Fruit fly (Drosophila melanogaster) whole organism, wandering third instar larva: ENCODE measurements around the gene CG8997.
A peak's percentile ranks its signal among the peaks of the same experiment; 100 is the strongest.

Experiments used
- Abd-B ChIP-seq: fragments of >200 bp; optimal IDR thresholded peaks from 2 replicates; lab custom pipeline; 2017; ENCODE audit warnings: missing biosample characterization, missing genetic modification characterization
- CG32264 ChIP-seq: fragments of 200-800 bp; sonication (Bioruptor generic); optimal IDR thresholded peaks from 2 replicates; lab custom pipeline; 2016; ENCODE audit warnings: missing biosample characterization, missing genetic modification characterization
- CG9705 ChIP-seq: fragments of 200-800 bp; sonication (Bioruptor generic); optimal IDR thresholded peaks from 2 replicates; lab custom pipeline; 2018; ENCODE audit warnings: missing biosample characterization, mild to moderate bottlenecking, missing genetic modification characterization
- CrebA ChIP-seq: fragments of 200-800 bp; sonication (Bioruptor generic); optimal IDR thresholded peaks from 2 replicates; lab custom pipeline; 2016; ENCODE audit warnings: missing biosample characterization, mild to moderate bottlenecking, missing genetic modification characterization, borderline replicate concordance
- Dfd ChIP-seq: fragments of >200 bp; optimal IDR thresholded peaks from 2 replicates; lab custom pipeline; 2017; ENCODE audit warnings: missing biosample characterization, missing genetic modification characterization
- Dif ChIP-seq: fragments of 200-275, 200-300 bp; sonication (Bioruptor generic); optimal IDR thresholded peaks from 2 replicates; lab custom pipeline; 2018; ENCODE audit warnings: missing biosample characterization, missing genetic modification characterization; ENCODE audit not compliant: partially characterized antibody
- GATAd ChIP-seq: sonication (Bioruptor generic); optimal IDR thresholded peaks from 2 replicates; lab custom pipeline; 2016; ENCODE audit warnings: missing biosample characterization, missing genetic modification characterization
- HLH106 ChIP-seq: fragments of 200-800 bp; optimal IDR thresholded peaks from 3 replicates; lab custom pipeline; 2019; ENCODE audit warnings: missing biosample characterization, mild to moderate bottlenecking, missing genetic modification characterization, moderate library complexity
- Hnf4 ChIP-seq: fragments of 200-800 bp; sonication (Bioruptor generic); optimal IDR thresholded peaks from 2 replicates; lab custom pipeline; 2016; ENCODE audit warnings: missing biosample characterization, mild to moderate bottlenecking, missing genetic modification characterization
- Hr78 ChIP-seq: fragments of >200 bp; optimal IDR thresholded peaks from 2 replicates; lab custom pipeline; 2017; ENCODE audit warnings: missing biosample characterization, missing genetic modification characterization
- Hr83 ChIP-seq: fragments of 200-300 bp; sonication (Bioruptor generic); optimal IDR thresholded peaks from 2 replicates; lab custom pipeline; 2016; ENCODE audit warnings: missing biosample characterization, mild to moderate bottlenecking, missing genetic modification characterization, moderate library complexity; ENCODE audit not compliant: poor library complexity, severe bottlenecking
- Jra ChIP-seq: sonication (Bioruptor generic); optimal IDR thresholded peaks from 2 replicates; lab custom pipeline; 2016; ENCODE audit warnings: missing biosample characterization, missing genetic modification characterization
- Mio ChIP-seq: sonication (Bioruptor generic); optimal IDR thresholded peaks from 2 replicates; lab custom pipeline; 2016; ENCODE audit warnings: missing biosample characterization, missing genetic modification characterization
- Myc ChIP-seq: fragments of >200 bp; optimal IDR thresholded peaks from 2 replicates; lab custom pipeline; 2017
- N ChIP-seq: fragments of >200 bp; optimal IDR thresholded peaks from 2 replicates; lab custom pipeline; 2018; ENCODE audit warnings: missing biosample characterization, missing external identifiers, missing genetic modification characterization
- OdsH ChIP-seq: fragments of 200-800 bp; sonication (Bioruptor generic); optimal IDR thresholded peaks from 2 replicates; lab custom pipeline; 2016; ENCODE audit warnings: missing biosample characterization, mild to moderate bottlenecking, missing genetic modification characterization
- Rel ChIP-seq, 2 experiments: fragments of 200-800 bp; sonication (Bioruptor generic) in 1 of 2; optimal IDR thresholded peaks; 2 replicates in 1 of 2; 3 replicates in 1 of 2; lab custom pipeline; 2016 to 2019; ENCODE audit warnings: mild to moderate bottlenecking in 2 of 2, missing biosample characterization in 2 of 2, missing genetic modification characterization in 2 of 2, moderate library complexity in 1 of 2
- Sp1 ChIP-seq: fragments of 200-800 bp; sonication (Bioruptor generic); optimal IDR thresholded peaks from 3 replicates; lab custom pipeline; 2019; ENCODE audit warnings: missing biosample characterization, mild to moderate bottlenecking, missing genetic modification characterization, moderate library complexity
- Vsx2 ChIP-seq: fragments of 200-300, 225-300 bp; sonication (Bioruptor generic); optimal IDR thresholded peaks from 2 replicates; lab custom pipeline; 2018; ENCODE audit warnings: missing biosample characterization, missing genetic modification characterization; ENCODE audit not compliant: partially characterized antibody
- br ChIP-seq: fragments of 200-800 bp; sonication (Bioruptor generic); optimal IDR thresholded peaks from 2 replicates; lab custom pipeline; 2016; ENCODE audit warnings: missing biosample characterization, missing genetic modification characterization
- brk ChIP-seq: fragments of 200-800 bp; sonication (Bioruptor generic); optimal IDR thresholded peaks from 2 replicates; lab custom pipeline; 2016; ENCODE audit warnings: missing biosample characterization, mild to moderate bottlenecking, missing genetic modification characterization
- dl ChIP-seq, 2 experiments: fragments of 175-275, 200-275 bp in 1 of 2; fragments of 200-275 bp in 1 of 2; sonication (Bioruptor generic); optimal IDR thresholded peaks; lab custom pipeline; 2018; ENCODE audit warnings: mild to moderate bottlenecking in 2 of 2, missing biosample characterization in 2 of 2, missing genetic modification characterization in 2 of 2, moderate library complexity in 2 of 2; ENCODE audit not compliant: partially characterized antibody in 2 of 2, insufficient read depth in 1 of 2
- dmrt93B ChIP-seq: fragments of 200-800 bp; sonication (Bioruptor generic); optimal IDR thresholded peaks from 2 replicates; lab custom pipeline; 2018; ENCODE audit warnings: missing biosample characterization, mild to moderate bottlenecking, missing genetic modification characterization
- dsf ChIP-seq: sonication (Bioruptor generic); optimal IDR thresholded peaks from 2 replicates; lab custom pipeline; 2016; ENCODE audit warnings: missing biosample characterization, missing genetic modification characterization, borderline replicate concordance
- ey ChIP-seq: fragments of 200-800 bp; sonication (Bioruptor generic); optimal IDR thresholded peaks from 2 replicates; lab custom pipeline; 2016; ENCODE audit warnings: missing biosample characterization, missing genetic modification characterization
- foxo ChIP-seq, 2 experiments: fragments of 200-800 bp; sonication (Bioruptor generic); optimal IDR thresholded peaks; 2 replicates in 1 of 2; 3 replicates in 1 of 2; lab custom pipeline; 2016 to 2017; ENCODE audit warnings: missing biosample characterization in 2 of 2, missing genetic modification characterization in 2 of 2
- fru ChIP-seq: fragments of 200-800 bp; sonication (Bioruptor generic); optimal IDR thresholded peaks from 3 replicates; lab custom pipeline; 2016; ENCODE audit warnings: missing biosample characterization, mild to moderate bottlenecking, missing genetic modification characterization
- h ChIP-seq: fragments of 200-800 bp; sonication (Bioruptor generic); optimal IDR thresholded peaks from 3 replicates; lab custom pipeline; 2016; ENCODE audit warnings: missing biosample characterization, mild to moderate bottlenecking, missing genetic modification characterization
- jim ChIP-seq: fragments of 175-275, 200-325 bp; sonication (Bioruptor generic); optimal IDR thresholded peaks from 2 replicates; lab custom pipeline; 2016; ENCODE audit warnings: missing biosample characterization, mild to moderate bottlenecking, missing genetic modification characterization
- lola ChIP-seq: fragments of >200 bp; optimal IDR thresholded peaks from 2 replicates; lab custom pipeline; 2017; ENCODE audit warnings: missing biosample characterization, missing genetic modification characterization
- pan ChIP-seq: fragments of >200 bp; optimal IDR thresholded peaks from 2 replicates; lab custom pipeline; 2017
- psq ChIP-seq: fragments of 200-800 bp; sonication (Bioruptor generic); optimal IDR thresholded peaks from 3 replicates; lab custom pipeline; 2017; ENCODE audit warnings: missing biosample characterization, mild to moderate bottlenecking, missing genetic modification characterization, moderate library complexity
- rgr ChIP-seq: fragments of 200-800 bp; sonication (Bioruptor generic); optimal IDR thresholded peaks from 3 replicates; lab custom pipeline; 2016; ENCODE audit warnings: missing biosample characterization, mild to moderate bottlenecking, missing genetic modification characterization
- sage ChIP-seq: fragments of 200-800 bp; sonication (Bioruptor generic); optimal IDR thresholded peaks from 2 replicates; lab custom pipeline; 2016; ENCODE audit warnings: missing biosample characterization, mild to moderate bottlenecking, missing genetic modification characterization
- sv ChIP-seq: fragments of 200-800 bp; sonication (Bioruptor generic); optimal IDR thresholded peaks from 3 replicates; lab custom pipeline; 2016; ENCODE audit warnings: missing biosample characterization, missing genetic modification characterization
- tai ChIP-seq: sonication (Bioruptor generic); optimal IDR thresholded peaks from 2 replicates; lab custom pipeline; 2016; ENCODE audit warnings: missing biosample characterization, missing genetic modification characterization
- usp ChIP-seq: fragments of >200 bp; optimal IDR thresholded peaks from 2 replicates; lab custom pipeline; 2017; ENCODE audit warnings: missing biosample characterization, missing genetic modification characterization
- woc ChIP-seq: sonication (Bioruptor generic); optimal IDR thresholded peaks from 2 replicates; lab custom pipeline; 2016; ENCODE audit warnings: missing biosample characterization, mild to moderate bottlenecking, missing genetic modification characterization

The CG8997 gene

dm6 chr2L:13838647-13839390, 6.3 kb downstream of the CG8997 start:
- TF ChIP-seq Rel (GFP tag; optimal IDR thresholded peaks at IDR 0.05; lab: Kevin White, UChicago): no peak
- TF ChIP-seq Rel (tag; optimal IDR thresholded peaks at IDR 0.05; lab: Kevin White, UChicago): no peak
- TF ChIP-seq Hnf4 (GFP tag; lab: Kevin White, UChicago): no peak
- TF ChIP-seq jim (GFP tag; lab: Kevin White, UChicago): no peak
- TF ChIP-seq dmrt93B: no peak
- no peak for TF ChIP-seq Dfd (GFP tag; lab: Kevin White, UChicago)
- no peak for TF ChIP-seq rgr (GFP tag; lab: Kevin White, UChicago)
- no peak for TF ChIP-seq fru (GFP tag; lab: Kevin White, UChicago)
- no peak for TF ChIP-seq sage (GFP tag; lab: Kevin White, UChicago)
- TF ChIP-seq HLH106: peak; percentile 41
- TF ChIP-seq lola (GFP tag; lab: Kevin White, UChicago): no peak
- TF ChIP-seq Abd-B (GFP tag; lab: Kevin White, UChicago): no peak
- no peak for TF ChIP-seq Vsx2
- no peak for TF ChIP-seq woc
- TF ChIP-seq Hr83 (GFP tag; lab: Kevin White, UChicago): no peak
- no peak for TF ChIP-seq Hr78 (GFP tag; lab: Kevin White, UChicago)
- peak; percentile 30 for TF ChIP-seq brk
- TF ChIP-seq N: no peak
- peak; percentile 56 for TF ChIP-seq br (GFP tag; lab: Kevin White, UChicago)
- TF ChIP-seq Mio (GFP tag; lab: Kevin White, UChicago): no peak
- TF ChIP-seq CG32264: no peak
- TF ChIP-seq h (GFP tag; lab: Kevin White, UChicago): peak; percentile 41
- TF ChIP-seq usp: no peak
- TF ChIP-seq foxo (GFP tag; optimal IDR thresholded peaks at IDR 0.05; lab: Kevin White, UChicago): peak in 1 of 2 experiments; percentile 21
- peak; percentile 13 for TF ChIP-seq ey
- peak; percentile 2 for TF ChIP-seq OdsH (GFP tag; lab: Kevin White, UChicago)
- TF ChIP-seq Dif: no peak
- TF ChIP-seq Sp1 (GFP tag; lab: Kevin White, UChicago): peak; percentile 39
- no peak for TF ChIP-seq Jra (GFP tag; lab: Kevin White, UChicago)
- peak; percentile 14 for TF ChIP-seq sv (GFP tag; lab: Kevin White, UChicago)
- no peak for TF ChIP-seq tai (GFP tag; lab: Kevin White, UChicago)
- no peak for TF ChIP-seq pan (lab: Kevin White, UChicago)
- TF ChIP-seq Myc (lab: Kevin White, UChicago): no peak
- TF ChIP-seq psq: no peak
- no peak for TF ChIP-seq dl (GFP tag; optimal IDR thresholded peaks at IDR 0.05; lab: Kevin White, UChicago; ENCODE audit: insufficient read depth in 1 of 2, partially characterized antibody in 2 of 2)
- TF ChIP-seq CrebA (GFP tag; lab: Kevin White, UChicago): no peak
- no peak for TF ChIP-seq dsf
- TF ChIP-seq GATAd (GFP tag; lab: Kevin White, UChicago): no peak
- TF ChIP-seq CG9705: no peak
- TF ChIP-seq, all 38 proteins: peak for 9

DNA sequence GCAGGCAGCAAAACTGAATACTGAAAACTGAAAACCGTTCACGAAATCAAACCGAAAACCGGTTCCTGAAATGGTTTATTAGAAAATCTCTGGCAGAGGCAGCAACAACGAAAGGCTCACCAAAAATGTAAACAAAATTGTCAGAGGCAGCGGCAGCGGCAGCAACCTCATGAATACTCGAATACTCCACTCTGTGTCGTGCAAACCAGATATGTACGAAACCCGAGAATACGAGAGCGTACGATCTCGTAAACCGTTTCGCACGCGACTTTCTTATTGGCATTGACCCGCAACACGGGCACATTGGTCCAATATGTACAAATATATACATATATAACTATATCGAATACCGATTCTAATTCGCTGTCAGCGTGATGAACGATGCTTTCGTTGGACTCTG, 7.5 kb downstream of the CG8997 start:
- TF ChIP-seq sage (GFP tag; lab: Kevin White, UChicago): peak; percentile 63
- peak; percentile 17 for TF ChIP-seq psq
- no peak for TF ChIP-seq Mio (GFP tag; lab: Kevin White, UChicago)
- TF ChIP-seq h (GFP tag; lab: Kevin White, UChicago): peak; percentile 16
- no peak for TF ChIP-seq jim (GFP tag; lab: Kevin White, UChicago)

- TF ChIP-seq CG9705 (no peak), Hnf4 (GFP tag; lab: Kevin White, UChicago) (no peak), dmrt93B (no peak)
Measured at dm6 chr2L:13835959-13836358, 9.2 kb downstream of the CG8997 start.
